Worm (Caenorhabditis elegans) whole organism, L1 larva: Measurements from ENCODE around the gene idpp-14.

Experiments
- C04F5.9 ChIP-seq: sonication (generic microtip); optimal IDR thresholded peaks from 2 replicates; lab custom pipeline; 2016; ENCODE audit warnings: missing genetic modification characterization, missing compliant biosample characterization
- C16A3.4 ChIP-seq: fragments of 150-350 bp; optimal IDR thresholded peaks from 2 replicates; lab custom pipeline; 2014; ENCODE audit warnings: missing biosample characterization, missing genetic modification characterization
- C34B4.2 ChIP-seq: sonication (generic microtip); optimal IDR thresholded peaks from 2 replicates; lab custom pipeline; 2017; ENCODE audit warnings: mild to moderate bottlenecking, missing genetic modification characterization, missing compliant biosample characterization
- aha-1 ChIP-seq: fragments of 150-350 bp; optimal IDR thresholded peaks from 2 replicates; lab custom pipeline; 2014; ENCODE audit warnings: missing biosample characterization, missing genetic modification characterization
- alr-1 ChIP-seq: fragments of 200-800 bp; sonication (Bioruptor generic); optimal IDR thresholded peaks from 2 replicates; lab custom pipeline; 2018; ENCODE audit warnings: borderline replicate concordance, mild to moderate bottlenecking, missing genetic modification characterization, missing compliant biosample characterization
- blmp-1 ChIP-seq: fragments of 150-350 bp; optimal IDR thresholded peaks from 2 replicates; lab custom pipeline; 2014; ENCODE audit warnings: missing biosample characterization, missing genetic modification characterization
- ceh-82 ChIP-seq, 3 experiments: fragments of 150-350 bp in 1 of 3; sonication (generic microtip) in 2 of 3; optimal IDR thresholded peaks; 2 replicates each; lab custom pipeline; 2014 to 2017; ENCODE audit warnings: missing biosample characterization in 3 of 3, missing genetic modification characterization in 3 of 3
- ces-1 ChIP-seq: fragments of 150-350 bp; optimal IDR thresholded peaks from 2 replicates; lab custom pipeline; 2014; ENCODE audit warnings: missing biosample characterization, missing genetic modification reagents, missing genetic modification characterization
- dpl-1 ChIP-seq, 3 experiments: fragments of 150-350 bp in 2 of 3; sonication (generic microtip) in 1 of 3; optimal IDR thresholded peaks; 2 replicates each; lab custom pipeline; 2014 to 2017; ENCODE audit warnings: missing biosample characterization in 3 of 3, missing genetic modification characterization in 3 of 3, missing genetic modification reagents in 3 of 3
- dsc-1 ChIP-seq: sonication (generic microtip); optimal IDR thresholded peaks from 2 replicates; lab custom pipeline; 2016; ENCODE audit warnings: mild to moderate bottlenecking, missing genetic modification characterization, missing compliant biosample characterization
- efl-1 ChIP-seq, 4 experiments: fragments of 150-350 bp; optimal IDR thresholded peaks in 3 of 4; peaks in 1 of 4; 1 replicate in 1 of 4; 2 replicates in 3 of 4; lab custom pipeline; 2014; ENCODE audit warnings: missing biosample characterization in 2 of 4, missing genetic modification characterization in 2 of 4, missing genetic modification reagents in 2 of 4
- efl-3 ChIP-seq: fragments of 200-800 bp; sonication (Bioruptor generic); optimal IDR thresholded peaks from 2 replicates; lab custom pipeline; 2018; ENCODE audit warnings: mild to moderate bottlenecking, missing genetic modification characterization, missing compliant biosample characterization
- egl-13 ChIP-seq: sonication (generic microtip); optimal IDR thresholded peaks from 2 replicates; lab custom pipeline; 2016; ENCODE audit warnings: missing genotype, missing genetic modification reagents, missing genetic modification characterization, missing compliant biosample characterization
- egl-27 ChIP-seq, 2 experiments: fragments of 150-350 bp in 1 of 2; sonication (generic microtip); optimal IDR thresholded peaks; 3 replicates each; lab custom pipeline; 2017 to 2018; ENCODE audit warnings: missing biosample characterization in 2 of 2, missing genetic modification characterization in 2 of 2, missing genetic modification reagents in 2 of 2
- elt-2 ChIP-seq: sonication (generic microtip); optimal IDR thresholded peaks from 2 replicates; lab custom pipeline; 2016; ENCODE audit warnings: missing genetic modification characterization, mild to moderate bottlenecking, inconsistent platforms, missing compliant biosample characterization, missing genetic modification reagents
- fkh-10 ChIP-seq: sonication (generic microtip); optimal IDR thresholded peaks from 2 replicates; lab custom pipeline; 2017; ENCODE audit warnings: missing biosample characterization, missing genetic modification reagents, missing genetic modification characterization
- fkh-8 ChIP-seq: sonication (generic microtip); optimal IDR thresholded peaks from 2 replicates; lab custom pipeline; 2016; ENCODE audit warnings: mild to moderate bottlenecking, missing genetic modification characterization, missing compliant biosample characterization
- fos-1 ChIP-seq: fragments of 150-350 bp; optimal IDR thresholded peaks from 2 replicates; lab custom pipeline; 2014; ENCODE audit warnings: missing biosample characterization, missing genetic modification characterization
- grh-1 ChIP-seq: fragments of 200-800 bp; sonication (Bioruptor generic); IDR thresholded peaks from 2 replicates; pipeline ENCODE4 v1.3.6; 2022; ENCODE audit warnings: missing genetic modification reagents, missing genetic modification characterization, missing compliant biosample characterization
- hpl-2 ChIP-seq: fragments of 150-350 bp; optimal IDR thresholded peaks from 2 replicates; lab custom pipeline; 2014; ENCODE audit warnings: missing biosample characterization, missing genetic modification reagents, missing genetic modification characterization
- isw-1 ChIP-seq: fragments of 200-800 bp; sonication (Bioruptor generic); IDR thresholded peaks from 2 replicates; pipeline ENCODE4 v1.3.6; 2022; ENCODE audit warnings: missing genetic modification characterization, missing compliant biosample characterization
- jun-1 ChIP-seq: fragments of 150-350 bp; optimal IDR thresholded peaks from 2 replicates; lab custom pipeline; 2014; ENCODE audit warnings: missing biosample characterization, missing genetic modification reagents, missing genetic modification characterization
- lin-13 ChIP-seq: fragments of 150-350 bp; optimal IDR thresholded peaks from 2 replicates; lab custom pipeline; 2014; ENCODE audit warnings: missing biosample characterization, missing genetic modification reagents, missing genetic modification characterization
- lin-14 ChIP-seq: fragments of 200-800 bp; sonication (Bioruptor generic); optimal IDR thresholded peaks from 2 replicates; lab custom pipeline; 2018; ENCODE audit warnings: mild to moderate bottlenecking, missing genetic modification characterization, moderate library complexity, missing compliant biosample characterization
- lin-35 ChIP-seq, 2 experiments: fragments of 150-350 bp; optimal IDR thresholded peaks; 2 replicates each; lab custom pipeline; 2014; ENCODE audit warnings: missing biosample characterization in 2 of 2, missing genetic modification characterization in 2 of 2, missing genetic modification reagents in 2 of 2
- lsy-2 ChIP-seq, 2 experiments: fragments of 150-350 bp; optimal IDR thresholded peaks; 2 replicates each; lab custom pipeline; 2014; ENCODE audit warnings: missing biosample characterization in 2 of 2, missing genetic modification characterization in 2 of 2
- mab-9 ChIP-seq: fragments of 200-800 bp; sonication (Bioruptor generic); IDR thresholded peaks from 2 replicates; pipeline ENCODE4 v1.3.6; 2022; ENCODE audit warnings: missing genetic modification reagents, missing genetic modification characterization, missing compliant biosample characterization
- mdl-1 ChIP-seq, 2 experiments: fragments of 150-350 bp; optimal IDR thresholded peaks; 2 replicates each; lab custom pipeline; 2014 to 2017; ENCODE audit warnings: missing biosample characterization in 2 of 2, missing genetic modification characterization in 2 of 2, inconsistent platforms in 1 of 2
- mef-2 ChIP-seq: fragments of 150-350 bp; optimal IDR thresholded peaks from 2 replicates; lab custom pipeline; 2014; ENCODE audit warnings: missing biosample characterization, missing genetic modification characterization
- mep-1 ChIP-seq: fragments of 150-350 bp; optimal IDR thresholded peaks from 2 replicates; lab custom pipeline; 2014; ENCODE audit warnings: missing biosample characterization, missing genetic modification characterization
- nhr-19 ChIP-seq: fragments of 200-800 bp; sonication (Bioruptor generic); conservative IDR thresholded peaks from 2 replicates; pipeline ENCODE4 v1.3.6; 2022; ENCODE audit warnings: missing genetic modification characterization, missing compliant biosample characterization
- nhr-20 ChIP-seq: sonication (generic microtip); optimal IDR thresholded peaks from 2 replicates; lab custom pipeline; 2016; ENCODE audit warnings: mild to moderate bottlenecking, missing genetic modification characterization, missing compliant biosample characterization
- nhr-47 ChIP-seq: sonication (generic microtip); optimal IDR thresholded peaks from 2 replicates; lab custom pipeline; 2016; ENCODE audit warnings: mild to moderate bottlenecking, missing genetic modification characterization, moderate library complexity, missing compliant biosample characterization
- nhr-71 ChIP-seq: sonication (generic microtip); optimal IDR thresholded peaks from 2 replicates; lab custom pipeline; 2016; ENCODE audit warnings: mild to moderate bottlenecking, missing genetic modification characterization, moderate library complexity, missing compliant biosample characterization
- nhr-84 ChIP-seq: sonication (generic microtip); optimal IDR thresholded peaks from 2 replicates; lab custom pipeline; 2017; ENCODE audit warnings: missing biosample characterization, missing genetic modification characterization
- nhr-85 ChIP-seq: sonication (generic microtip); peaks from one replicate; lab custom pipeline; 2016; ENCODE audit warnings: missing genetic modification characterization, inconsistent platforms, missing compliant biosample characterization
- pag-3 ChIP-seq: sonication (generic microtip); optimal IDR thresholded peaks from 2 replicates; lab custom pipeline; 2017; ENCODE audit warnings: missing genetic modification characterization, mild to moderate bottlenecking, missing compliant biosample characterization, antibody characterized with exemption, borderline replicate concordance; ENCODE audit not compliant: insufficient read depth
- pax-3 ChIP-seq: fragments of 200-800 bp; sonication (Bioruptor generic); optimal IDR thresholded peaks from 2 replicates; lab custom pipeline; 2018; ENCODE audit warnings: mild to moderate bottlenecking, missing genetic modification characterization, moderate library complexity, missing compliant biosample characterization
- pqm-1 ChIP-seq: sonication (generic microtip); optimal IDR thresholded peaks from 3 replicates; lab custom pipeline; 2017; ENCODE audit warnings: missing biosample characterization, missing genetic modification characterization
- rnt-1 ChIP-seq: sonication (generic microtip); optimal IDR thresholded peaks from 2 replicates; lab custom pipeline; 2016; ENCODE audit warnings: mild to moderate bottlenecking, missing genetic modification characterization, moderate library complexity, missing compliant biosample characterization
- snu-23 ChIP-seq: sonication (generic microtip); optimal IDR thresholded peaks from 2 replicates; lab custom pipeline; 2016; ENCODE audit warnings: missing genetic modification characterization, missing compliant biosample characterization
- sox-4 ChIP-seq: sonication (generic microtip); optimal IDR thresholded peaks from 2 replicates; lab custom pipeline; 2016; ENCODE audit warnings: missing genetic modification characterization, missing compliant biosample characterization
- sup-37 ChIP-seq: fragments of 200-800 bp; sonication (Bioruptor generic); optimal IDR thresholded peaks from 2 replicates; lab custom pipeline; 2018; ENCODE audit warnings: mild to moderate bottlenecking, missing genetic modification characterization, missing compliant biosample characterization
- swsn-7 ChIP-seq: sonication (generic microtip); optimal IDR thresholded peaks from 2 replicates; lab custom pipeline; 2016; ENCODE audit warnings: missing genetic modification characterization, missing compliant biosample characterization
- tbx-2 ChIP-seq: sonication (generic microtip); optimal IDR thresholded peaks from 2 replicates; lab custom pipeline; 2016; ENCODE audit warnings: missing genetic modification characterization, missing compliant biosample characterization
- unc-130 ChIP-seq: fragments of 150-350 bp; optimal IDR thresholded peaks from 2 replicates; lab custom pipeline; 2017; ENCODE audit warnings: missing biosample characterization, missing genetic modification characterization, inconsistent platforms
- unc-86 ChIP-seq: sonication (generic microtip); optimal IDR thresholded peaks from 2 replicates; lab custom pipeline; 2016; ENCODE audit warnings: missing genetic modification characterization, missing compliant biosample characterization
- vab-15 ChIP-seq: sonication (generic microtip); optimal IDR thresholded peaks from 2 replicates; lab custom pipeline; 2017; ENCODE audit warnings: missing genotype, mild to moderate bottlenecking, missing genetic modification characterization, missing compliant biosample characterization
- xbp-1 ChIP-seq: sonication (generic microtip); optimal IDR thresholded peaks from 2 replicates; lab custom pipeline; 2016; ENCODE audit warnings: missing genetic modification characterization, missing compliant biosample characterization
- ztf-11 ChIP-seq, 2 experiments: sonication (generic microtip); optimal IDR thresholded peaks; 2 replicates each; lab custom pipeline; 2016 to 2017; ENCODE audit warnings: missing genetic modification characterization in 2 of 2, missing biosample characterization in 1 of 2, missing compliant biosample characterization in 1 of 2

Gene idpp-14

DNA sequence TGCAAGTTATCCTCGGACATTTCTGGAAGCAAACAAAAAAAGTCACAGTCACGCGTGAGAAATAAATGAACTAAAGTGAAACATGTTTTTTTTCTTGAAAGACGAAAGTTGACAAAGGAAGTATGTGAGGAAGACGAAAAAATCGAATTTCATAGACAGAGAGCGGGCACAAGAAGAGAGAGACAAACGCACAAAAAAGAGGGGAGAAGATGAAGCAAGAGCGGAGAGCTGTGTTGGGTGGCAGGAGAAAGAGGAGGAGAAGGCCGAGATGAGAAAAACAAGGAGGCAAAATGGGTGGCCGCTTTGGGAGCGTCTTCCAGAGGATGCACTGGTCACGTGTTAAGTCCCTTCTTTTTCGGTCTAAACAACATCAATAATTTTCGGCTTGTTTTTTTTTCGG lies 46.6 kb downstream of the idpp-14 start, which contains the start of gene ZK1073.1:
Gene ZK1073.1 (minus strand): TSS at position 72 of the 400 bp plus-strand sequence.
- TF ChIP-seq dsc-1 (tag; lab: Kevin White, UChicago) (peak; percentile 57), fkh-8 (tag; lab: Kevin White, UChicago) (peak; percentile 0), unc-130 (peak; percentile 6), xbp-1 (tag; lab: Kevin White, UChicago) (peak; percentile 27), tbx-2 (peak; percentile 45), alr-1 (no peak), rnt-1 (peak; percentile 32), fkh-10 (GFP tag; lab: Kevin White, UChicago) (peak; percentile 87), lsy-2 (tag; optimal IDR thresholded peaks at IDR 0.05; lab: Kevin White, UChicago) (peak; percentile 35 to 40), swsn-7 (tag; lab: Kevin White, UChicago) (peak; percentile 57), lin-13 (peak; percentile 22), pag-3 (tag; lab: Kevin White, UChicago) (no peak), nhr-20 (tag; lab: Kevin White, UChicago) (peak; percentile 38), lin-14 (GFP tag; lab: Kevin White, UChicago) (peak; percentile 93), mef-2 (tag; lab: Kevin White, UChicago) (peak; percentile 39), egl-13 (tag; lab: Kevin White, UChicago) (peak; percentile 44), nhr-71 (tag; lab: Kevin White, UChicago) (peak; percentile 65), lin-35 (GFP tag; optimal IDR thresholded peaks at IDR 0.05; lab: Kevin White, UChicago) (peak in 1 of 2 experiments; percentile 12), vab-15 (tag; lab: Kevin White, UChicago) (no peak), sox-4 (tag; lab: Kevin White, UChicago) (no peak), mdl-1 (tag; optimal IDR thresholded peaks at IDR 0.05; lab: Kevin White, UChicago) (peak in 1 of 2 experiments; percentile 37), mab-9 (GFP tag; lab: Robert Waterston, UW) (0 out of 2 replicates have a peak, but pooled peaks have one; percentile 7), sup-37 (no peak), snu-23 (GFP tag; lab: Kevin White, UChicago) (peak; percentile 37), C04F5.9 (tag; lab: Kevin White, UChicago) (no peak), jun-1 (no peak), nhr-47 (peak; percentile 54), isw-1 (peak; percentile 24; the same call in 1 of the 2 replicates), efl-3 (no peak), unc-86 (tag; lab: Kevin White, UChicago) (peak; percentile 22), ceh-82 (tag; optimal IDR thresholded peaks at IDR 0.05; lab: Kevin White, UChicago) (peak in 1 of 3 experiments; percentile 41), efl-1 (optimal IDR thresholded peaks at IDR 0.05; lab: Kevin White, UChicago) (no peak), efl-1 (GFP tag; optimal IDR thresholded peaks at IDR 0.05 in 1 of 2; lab: Kevin White, UChicago) (peak in 1 of 2 experiments; percentile 63)

DNA sequence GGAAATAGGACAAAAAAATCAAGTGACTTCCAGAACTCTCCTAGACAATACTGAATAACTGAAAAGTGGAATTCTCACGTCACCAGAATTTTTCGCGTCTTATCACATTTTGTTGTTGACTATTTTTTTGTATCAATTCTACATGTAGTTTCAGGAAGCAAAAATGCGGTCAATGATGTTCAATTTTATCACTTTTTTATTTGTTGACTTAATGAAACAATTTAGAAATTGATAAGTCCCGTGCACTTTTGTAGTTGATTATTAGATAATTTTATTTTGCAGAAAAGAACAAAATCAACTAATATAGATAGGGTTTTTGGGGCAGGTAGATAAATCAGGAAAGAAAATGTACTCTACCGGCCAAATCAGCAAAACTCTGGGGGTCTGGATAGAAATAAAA lies 48.1 kb downstream of the idpp-14 start:
- TF ChIP-seq hpl-2 (GFP tag; lab: Kevin White, UChicago) (no peak), grh-1 (GFP tag; lab: Robert Waterston, UW) (no peak), pqm-1 (tag; lab: Kevin White, UChicago) (no peak), tbx-2 (no peak), nhr-84 (tag; lab: Kevin White, UChicago) (no peak), nhr-71 (tag; lab: Kevin White, UChicago) (peak; percentile 2), mab-9 (GFP tag; lab: Robert Waterston, UW) (no peak), aha-1 (tag; lab: Kevin White, UChicago) (no peak), C16A3.4 (tag; lab: Kevin White, UChicago) (no peak), C04F5.9 (tag; lab: Kevin White, UChicago) (no peak), nhr-19 (GFP tag; lab: Robert Waterston, UW) (no peak), ztf-11 (tag; optimal IDR thresholded peaks at IDR 0.05; lab: Kevin White, UChicago) (no peak), lin-13 (no peak), unc-130 (no peak), fos-1 (tag; lab: Kevin White, UChicago) (no peak), blmp-1 (no peak), nhr-85 (no peak), mep-1 (tag; lab: Kevin White, UChicago) (no peak), mef-2 (tag; lab: Kevin White, UChicago) (no peak), elt-2 (peak; percentile 70), sup-37 (no peak), ces-1 (GFP tag; lab: Kevin White, UChicago) (no peak), pax-3 (tag; lab: Kevin White, UChicago) (no peak), nhr-20 (tag; lab: Kevin White, UChicago) (peak; percentile 1), rnt-1 (no peak), dpl-1 (GFP tag; optimal IDR thresholded peaks at IDR 0.05; lab: Kevin White, UChicago) (no peak), C34B4.2 (no peak), egl-27 (tag; optimal IDR thresholded peaks at IDR 0.05; lab: Kevin White, UChicago) (no peak), lin-35 (GFP tag; optimal IDR thresholded peaks at IDR 0.05; lab: Kevin White, UChicago) (peak in 1 of 2 experiments; percentile 27)
